Worm (Caenorhabditis elegans): Measurements from ENCODE around the gene sek-4.

sek-4 gene

ce11 chrX:5355253-5355652, 19.6 kb upstream of the sek-4 start (continued):
- TF ChIP-seq hlh-17 (GFP tag; optimal IDR thresholded peaks at IDR 0.05; ENCODE audit: borderline replicate concordance), result no peak
- no peak for TF ChIP-seq jun-1 (tag; optimal IDR thresholded peaks at IDR 0.05)
- TF ChIP-seq isw-1 (GFP tag; IDR thresholded peaks at IDR 0.05), result no peak
- TF ChIP-seq C34B4.2 (tag; optimal IDR thresholded peaks at IDR 0.05), result no peak
- TF ChIP-seq ama-1 (optimal IDR thresholded peaks at IDR 0.05), result no peak
- TF ChIP-seq ceh-88 (GFP tag; IDR thresholded peaks at IDR 0.05), result no peak
- TF ChIP-seq alr-1 (tag; optimal IDR thresholded peaks at IDR 0.05; ENCODE audit: borderline replicate concordance), result no peak
- no peak for TF ChIP-seq lsy-2 (tag; optimal IDR thresholded peaks at IDR 0.05)
- TF ChIP-seq lin-13 (GFP tag; optimal IDR thresholded peaks at IDR 0.05), result no peak
- no peak for TF ChIP-seq egl-27 (tag; optimal IDR thresholded peaks at IDR 0.05)
- TF ChIP-seq grh-1 (GFP tag; IDR thresholded peaks at IDR 0.05), result no peak
- TF ChIP-seq hpl-2 (GFP tag; optimal IDR thresholded peaks at IDR 0.05), result no peak
- no peak for TF ChIP-seq lin-39 (tag; optimal IDR thresholded peaks at IDR 0.05)
- TF ChIP-seq aha-1 (tag; optimal IDR thresholded peaks at IDR 0.05), result no peak

- TF ChIP-seq ztf-4 (tag; optimal IDR thresholded peaks at IDR 0.05), result no peak
- TF ChIP-seq lin-14 (GFP tag; optimal IDR thresholded peaks at IDR 0.05), result peak; percentile 8
Measured at ce11 chrX:5360682-5361081, 14.2 kb upstream of the sek-4 start.

DNA sequence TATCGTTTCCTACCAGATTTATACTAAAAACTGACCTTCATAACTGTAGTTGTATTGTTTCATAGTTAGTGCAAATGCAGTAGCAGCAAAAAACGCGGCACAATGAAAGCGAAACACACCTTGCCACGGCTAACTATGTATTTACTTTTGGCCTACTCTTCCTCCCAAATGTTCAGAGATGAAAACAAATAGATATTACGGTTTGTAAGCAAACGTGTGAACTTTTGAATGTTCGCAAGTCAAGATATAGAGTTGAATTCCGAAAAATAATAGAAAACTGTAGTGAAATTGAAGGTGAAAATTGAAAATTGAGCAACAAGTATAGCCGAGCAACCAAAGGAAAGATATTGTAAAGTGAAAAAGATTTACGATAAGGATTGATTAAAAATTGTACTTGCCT, 10.6 kb upstream of the sek-4 start, which contains the start of gene chtl-1:
chtl-1 (minus strand) TSS at position 101 of the 400 bp plus-strand sequence.
- TF ChIP-seq efl-1 (optimal IDR thresholded peaks at IDR 0.05) (no peak), efl-1 (GFP tag; optimal IDR thresholded peaks at IDR 0.05 in 1 of 2) (no peak)

ce11 chrX:5365437-5365836, 9.4 kb upstream of the sek-4 start, which contains the start of gene F35C8.5:
Gene F35C8.5 (plus strand): TSS chrX:5365813.
- peak in 1 of 2 experiments; percentile 8 for TF ChIP-seq lin-35 (GFP tag; optimal IDR thresholded peaks at IDR 0.05)
- peak; percentile 30 for TF ChIP-seq elt-2 (tag; optimal IDR thresholded peaks at IDR 0.05)
- TF ChIP-seq efl-3 (GFP tag; optimal IDR thresholded peaks at IDR 0.05), result no peak

DNA sequence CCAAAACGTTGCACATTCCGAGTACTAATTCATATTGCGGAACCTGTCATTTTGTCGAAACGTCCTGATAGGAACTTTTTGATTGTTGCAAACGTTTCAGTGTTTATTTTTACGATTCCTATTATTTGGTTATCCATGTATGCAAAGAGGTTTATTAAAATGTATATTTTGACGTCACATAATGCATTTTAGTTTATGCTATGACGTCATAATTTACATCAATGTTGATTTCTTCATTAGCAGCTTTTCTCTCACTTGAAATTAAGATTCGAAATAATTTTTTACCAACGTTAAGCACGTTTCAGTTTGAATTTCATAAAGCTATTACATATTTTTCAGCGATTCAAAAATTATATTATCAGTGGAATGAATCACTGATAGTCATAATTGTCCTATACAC, 8.2 kb upstream of the sek-4 start:
- TF ChIP-seq mef-2 (tag; optimal IDR thresholded peaks at IDR 0.05), result no peak
- no peak for TF ChIP-seq jun-1 (tag; optimal IDR thresholded peaks at IDR 0.05)

DNA sequence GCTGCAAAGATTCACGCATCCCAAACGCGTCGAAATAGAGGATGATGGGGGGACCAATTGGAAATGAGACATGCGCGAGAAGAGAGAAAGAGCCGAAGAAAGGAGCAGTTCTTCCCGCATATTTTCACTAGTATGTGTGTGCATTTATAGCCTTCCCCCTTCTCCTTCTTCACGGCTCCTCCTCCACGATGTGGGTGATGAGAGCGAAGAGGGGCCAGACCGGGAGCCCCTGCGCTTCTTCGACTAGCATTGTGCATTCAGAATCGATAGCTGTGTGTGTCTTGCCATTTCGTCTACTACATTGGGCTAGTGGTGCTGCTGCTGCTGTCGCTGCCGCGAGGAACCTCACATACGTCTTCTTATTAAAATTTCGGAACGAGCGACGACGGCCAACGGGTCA, 6.6 kb upstream of the sek-4 start, which contains the start of gene jkk-1:
jkk-1 (plus strand) TSS at position 249 of the 400 bp plus-strand sequence.
- peak; percentile 29 for TF ChIP-seq unc-86 (tag; optimal IDR thresholded peaks at IDR 0.05)
- no peak for TF ChIP-seq vab-15 (tag; optimal IDR thresholded peaks at IDR 0.05)
- no peak for TF ChIP-seq aha-1 (tag; optimal IDR thresholded peaks at IDR 0.05)
- no peak for TF ChIP-seq elt-3 (tag; optimal IDR thresholded peaks at IDR 0.05)
- TF ChIP-seq nhr-84 (tag; optimal IDR thresholded peaks at IDR 0.05), result no peak
- peak; percentile 10 for TF ChIP-seq swsn-7 (tag; optimal IDR thresholded peaks at IDR 0.05)
- TF ChIP-seq grh-1 (GFP tag; IDR thresholded peaks at IDR 0.05), result no peak
- no peak for TF ChIP-seq nhr-20 (tag; optimal IDR thresholded peaks at IDR 0.05)
- TF ChIP-seq nhr-71 (tag; optimal IDR thresholded peaks at IDR 0.05), result peak; percentile 34
- TF ChIP-seq nhr-28 (tag; optimal IDR thresholded peaks at IDR 0.05), result no peak
- no peak for TF ChIP-seq ztf-4 (tag; optimal IDR thresholded peaks at IDR 0.05)
- no peak for TF ChIP-seq pqm-1 (tag; optimal IDR thresholded peaks at IDR 0.05)
- no peak for TF ChIP-seq unc-98 (GFP tag; IDR thresholded peaks at IDR 0.05)
- TF ChIP-seq mdl-1 (tag; optimal IDR thresholded peaks at IDR 0.05), result no peak
- TF ChIP-seq fkh-10 (GFP tag; optimal IDR thresholded peaks at IDR 0.05), result peak; percentile 52
- TF ChIP-seq lin-39 (tag; optimal IDR thresholded peaks at IDR 0.05), result no peak
- TF ChIP-seq Y116A8C.19 (tag; optimal IDR thresholded peaks at IDR 0.05; ENCODE audit: borderline replicate concordance), result no peak
- peak in 1 of 2 experiments; percentile 21 for TF ChIP-seq lsy-2 (tag; optimal IDR thresholded peaks at IDR 0.05)
- no peak for TF ChIP-seq zip-4 (GFP tag; optimal IDR thresholded peaks at IDR 0.05)
- peak in 1 of 2 experiments; percentile 3 for TF ChIP-seq lin-35 (GFP tag; optimal IDR thresholded peaks at IDR 0.05)
- no peak for TF ChIP-seq F16B12.6 (tag; optimal IDR thresholded peaks at IDR 0.05)
- no peak for TF ChIP-seq C34B4.2 (tag; optimal IDR thresholded peaks at IDR 0.05)
- TF ChIP-seq tlp-1 (tag; optimal IDR thresholded peaks at IDR 0.05), result no peak
- TF ChIP-seq fkh-8 (tag; optimal IDR thresholded peaks at IDR 0.05), result peak; percentile 58
- TF ChIP-seq isw-1 (GFP tag; IDR thresholded peaks at IDR 0.05), result no peak
- no peak for TF ChIP-seq snpc-4 (tag; optimal IDR thresholded peaks at IDR 0.05)
- peak; percentile 53 for TF ChIP-seq nhr-47 (tag; optimal IDR thresholded peaks at IDR 0.05)
- peak; percentile 22 for TF ChIP-seq xbp-1 (tag; optimal IDR thresholded peaks at IDR 0.05)
- TF ChIP-seq egl-13 (tag; optimal IDR thresholded peaks at IDR 0.05), result peak; percentile 14
